Fruit fly (Drosophila melanogaster): Measurements from ENCODE around the gene CG34353.

dm6 chr3R:27926738-27927215, 21.1 kb upstream of the CG34353 start:
- TF ChIP-seq CG8478 (optimal IDR thresholded peaks at IDR 0.05), result no peak
- TF ChIP-seq psq (optimal IDR thresholded peaks at IDR 0.05), result no peak
- TF ChIP-seq pan (optimal IDR thresholded peaks at IDR 0.05), result no peak
- no peak for TF ChIP-seq usp (GFP tag; optimal IDR thresholded peaks at IDR 0.05)

Measured in whole organism.